Fruit fly (Drosophila melanogaster) whole organism, embryonic: ENCODE results near the gene Cyp310a1.

Experiments
- CG12219 ChIP-seq: fragments of 200-800 bp; sonication (Bioruptor generic); optimal IDR thresholded peaks from 3 replicates; lab custom pipeline; 2018; ENCODE audit warnings: missing biosample characterization, mild to moderate bottlenecking, missing genetic modification characterization
- CG1647 ChIP-seq: fragments of 200-800 bp; sonication (Bioruptor generic); optimal IDR thresholded peaks from 3 replicates; lab custom pipeline; 2016; ENCODE audit warnings: missing biosample characterization, missing genetic modification characterization
- CG17802 ChIP-seq: fragments of 200-800 bp; sonication (Bioruptor generic); optimal IDR thresholded peaks from 2 replicates; lab custom pipeline; 2018; ENCODE audit warnings: missing biosample characterization, mild to moderate bottlenecking, missing genetic modification characterization, moderate library complexity
- CG34422 ChIP-seq: fragments of 200-800 bp; sonication (Bioruptor generic); IDR thresholded peaks from 3 replicates; pipeline ENCODE4 v1.3.6; 2022; ENCODE audit warnings: missing biosample characterization, missing genetic modification characterization
- CHES-1-like ChIP-seq: fragments of 200-800 bp; sonication (Bioruptor generic); optimal IDR thresholded peaks from 2 replicates; lab custom pipeline; 2016; ENCODE audit warnings: missing biosample characterization, missing genetic modification characterization
- CkIIα-i1 ChIP-seq: fragments of 200-800 bp; sonication (Bioruptor generic); IDR thresholded peaks from 2 replicates; pipeline ENCODE4 v1.3.6; 2022; ENCODE audit warnings: missing biosample characterization, missing genetic modification characterization
- Usf ChIP-seq: fragments of 200-800 bp; sonication (Bioruptor generic); optimal IDR thresholded peaks from 2 replicates; lab custom pipeline; 2017; ENCODE audit warnings: missing genotype, missing biosample characterization, missing genetic modification characterization
- bab2 ChIP-seq: fragments of 200-800 bp; sonication (Bioruptor generic); optimal IDR thresholded peaks from 2 replicates; lab custom pipeline; 2016; ENCODE audit warnings: missing biosample characterization, missing genetic modification characterization
- emc ChIP-seq: fragments of 200-800 bp; sonication (Bioruptor generic); optimal IDR thresholded peaks from 2 replicates; lab custom pipeline; 2016; ENCODE audit warnings: missing biosample characterization, missing genetic modification characterization
- phol ChIP-seq: fragments of 200-800 bp; sonication (Bioruptor generic); optimal IDR thresholded peaks from 3 replicates; lab custom pipeline; 2018; ENCODE audit warnings: missing biosample characterization, mild to moderate bottlenecking, missing genetic modification characterization, moderate library complexity

- TF ChIP-seq CG12219 (GFP tag; lab: Kevin White, UChicago): peak; percentile 48
- peak; percentile 64; the same call in 2 of the 3 replicates for TF ChIP-seq CG34422 (GFP tag; lab: Robert Waterston, UW)
- TF ChIP-seq CkIIα-i1 (GFP tag; lab: Robert Waterston, UW): 0 out of 2 replicates have a peak, but pooled peaks have one; percentile 27
- peak; percentile 2 for TF ChIP-seq CG17802 (tag; lab: Kevin White, UChicago)
- peak; percentile 82 for TF ChIP-seq phol (tag; lab: Kevin White, UChicago)
- peak; percentile 1 for TF ChIP-seq CHES-1-like (GFP tag; lab: Kevin White, UChicago)
- peak; percentile 50 for TF ChIP-seq bab2 (GFP tag; lab: Kevin White, UChicago)
- peak; percentile 12 for TF ChIP-seq Usf (GFP tag; lab: Kevin White, UChicago)
- TF ChIP-seq CG1647: peak; percentile 21
- no peak for TF ChIP-seq emc
These were observed 31.2 kb downstream of the Cyp310a1 start for dm6 chr2L:18621357-18622211.
